Fruit fly (Drosophila melanogaster) whole organism, prepupa: ENCODE measurements at regions not wholly inside any gene's neighbourhood (a gene's known extent, or its start where the extent isn't known, plus 50 kb on each side); places are given as distances from the start of the nearest gene placed in this dataset.

Experiments used
- CG10631 ChIP-seq: fragments of 200-800 bp; sonication (Bioruptor generic); optimal IDR thresholded peaks from 2 replicates; lab custom pipeline; 2016; ENCODE audit warnings: missing biosample characterization, missing genetic modification characterization
- CG10669 ChIP-seq: fragments of 200-800 bp; sonication (Bioruptor generic); optimal IDR thresholded peaks from 3 replicates; lab custom pipeline; 2018; ENCODE audit warnings: missing biosample characterization, mild to moderate bottlenecking, missing genetic modification characterization, moderate library complexity
- CG11762 ChIP-seq: fragments of 200-800 bp; sonication (Bioruptor generic); optimal IDR thresholded peaks from 3 replicates; lab custom pipeline; 2016; ENCODE audit warnings: missing biosample characterization, missing genetic modification characterization; ENCODE audit not compliant: insufficient read depth
- CG11902 ChIP-seq: fragments of 200-800 bp; sonication (Bioruptor generic); optimal IDR thresholded peaks from 3 replicates; lab custom pipeline; 2016; ENCODE audit warnings: missing biosample characterization, missing genetic modification characterization
- CG15336 ChIP-seq: fragments of 200-800 bp; sonication (Bioruptor generic); IDR thresholded peaks from 2 replicates; pipeline ENCODE4 v1.3.6; 2022; ENCODE audit warnings: missing biosample characterization, missing genetic modification characterization
- CG1621 ChIP-seq: fragments of 200-800 bp; sonication (Bioruptor generic); optimal IDR thresholded peaks from 3 replicates; lab custom pipeline; 2018; ENCODE audit warnings: missing biosample characterization, mild to moderate bottlenecking, missing genetic modification characterization
- CG16779 ChIP-seq: fragments of 200-800 bp; sonication (Bioruptor generic); optimal IDR thresholded peaks from 3 replicates; lab custom pipeline; 2017; ENCODE audit warnings: missing biosample characterization, mild to moderate bottlenecking, missing genetic modification characterization
- CG3032 ChIP-seq: fragments of 200-800 bp; optimal IDR thresholded peaks from 2 replicates; lab custom pipeline; 2019; ENCODE audit warnings: missing biosample characterization, mild to moderate bottlenecking, missing genetic modification characterization, moderate library complexity
- CG32006 ChIP-seq: fragments of 200-800 bp; sonication (Bioruptor generic); optimal IDR thresholded peaks from 3 replicates; lab custom pipeline; 2017; ENCODE audit warnings: missing biosample characterization, mild to moderate bottlenecking, missing genetic modification characterization
- CG34406 ChIP-seq: fragments of 200-800 bp; sonication (Bioruptor generic); optimal IDR thresholded peaks from 3 replicates; lab custom pipeline; 2016; ENCODE audit warnings: missing biosample characterization, missing genetic modification characterization
- CG3919 ChIP-seq: fragments of 200-800 bp; sonication (Bioruptor generic); optimal IDR thresholded peaks from 3 replicates; lab custom pipeline; 2016; ENCODE audit warnings: missing biosample characterization, missing genetic modification characterization
- CG4318 ChIP-seq: fragments of 200-800 bp; sonication (Bioruptor generic); optimal IDR thresholded peaks from 3 replicates; lab custom pipeline; 2017; ENCODE audit warnings: missing biosample characterization, mild to moderate bottlenecking, missing genetic modification characterization
- CG6163 ChIP-seq: fragments of 200-800 bp; sonication (Bioruptor generic); IDR thresholded peaks from 3 replicates; pipeline ENCODE4 v1.3.6; 2022; ENCODE audit warnings: missing biosample characterization, missing genetic modification characterization
- CG6808 ChIP-seq: fragments of 200-800 bp; sonication (Bioruptor generic); optimal IDR thresholded peaks from 3 replicates; lab custom pipeline; 2017; ENCODE audit warnings: missing biosample characterization, missing genetic modification characterization, mild to moderate bottlenecking, moderate library complexity, missing genetic modification reagents
- CG6854 ChIP-seq: fragments of 200-800 bp; sonication (Bioruptor generic); optimal IDR thresholded peaks from 2 replicates; lab custom pipeline; 2017; ENCODE audit warnings: missing biosample characterization, mild to moderate bottlenecking, missing genetic modification characterization
- CG7368 ChIP-seq: fragments of 200-800 bp; sonication (Bioruptor generic); optimal IDR thresholded peaks from 3 replicates; lab custom pipeline; 2016; ENCODE audit warnings: missing biosample characterization, missing genetic modification characterization
- CG8119 ChIP-seq: fragments of 200-800 bp; sonication (Bioruptor generic); IDR thresholded peaks from 3 replicates; pipeline ENCODE4 v1.3.6; 2022; ENCODE audit warnings: missing biosample characterization, missing genetic modification characterization
- CG8319 ChIP-seq: fragments of 200-800 bp; sonication (Bioruptor generic); optimal IDR thresholded peaks from 3 replicates; lab custom pipeline; 2016; ENCODE audit warnings: missing biosample characterization, missing genetic modification characterization
- CG8632 ChIP-seq: fragments of 200-800 bp; sonication (Bioruptor generic); optimal IDR thresholded peaks from 3 replicates; lab custom pipeline; 2016; ENCODE audit warnings: missing biosample characterization, missing genetic modification characterization
- Eip75B ChIP-seq: fragments of 200-800 bp; sonication (Bioruptor generic); optimal IDR thresholded peaks from 3 replicates; lab custom pipeline; 2016; ENCODE audit warnings: missing biosample characterization, missing genetic modification characterization
- Eip78C ChIP-seq: fragments of 200-800 bp; sonication (Bioruptor generic); peaks from one replicate; lab custom pipeline; 2016; ENCODE audit warnings: missing biosample characterization, missing genetic modification characterization
- Ets96B ChIP-seq: fragments of 200-800 bp; optimal IDR thresholded peaks from 2 replicates; lab custom pipeline; 2019; ENCODE audit warnings: missing biosample characterization, mild to moderate bottlenecking, missing genetic modification characterization, moderate library complexity
- Gug ChIP-seq: fragments of 200-800 bp; sonication (Bioruptor generic); IDR thresholded peaks from 2 replicates; pipeline ENCODE4 v1.3.6; 2022; ENCODE audit warnings: missing biosample characterization, missing genetic modification characterization
- Hr38 ChIP-seq: sonication (Bioruptor generic); optimal IDR thresholded peaks from 2 replicates; lab custom pipeline; 2016; ENCODE audit warnings: missing biosample characterization, missing genetic modification characterization
- Hr4 ChIP-seq: fragments of 200-800 bp; sonication (Bioruptor generic); optimal IDR thresholded peaks from 3 replicates; lab custom pipeline; 2016; ENCODE audit warnings: missing biosample characterization, missing genetic modification characterization
- Met ChIP-seq: fragments of 200-800 bp; sonication (Bioruptor generic); optimal IDR thresholded peaks from 3 replicates; lab custom pipeline; 2016; ENCODE audit warnings: missing biosample characterization, missing genetic modification characterization
- OdsH ChIP-seq: fragments of 200-800 bp; sonication (Bioruptor generic); optimal IDR thresholded peaks from 3 replicates; lab custom pipeline; 2016; ENCODE audit warnings: missing biosample characterization, missing genetic modification characterization
- Sox14 ChIP-seq: fragments of 200-800 bp; sonication (Bioruptor generic); optimal IDR thresholded peaks from 3 replicates; lab custom pipeline; 2016; ENCODE audit warnings: missing biosample characterization, missing genetic modification characterization
- cyc ChIP-seq: fragments of 200-800 bp; sonication (Bioruptor generic); optimal IDR thresholded peaks from 3 replicates; lab custom pipeline; 2016; ENCODE audit warnings: missing biosample characterization, missing genetic modification characterization
- dac ChIP-seq: fragments of 200-800 bp; sonication (Bioruptor generic); optimal IDR thresholded peaks from 2 replicates; lab custom pipeline; 2017; ENCODE audit warnings: missing biosample characterization, mild to moderate bottlenecking, missing genetic modification characterization
- eg ChIP-seq: fragments of 200-800 bp; sonication (Bioruptor generic); IDR thresholded peaks from 3 replicates; pipeline ENCODE4 v1.3.6; 2022; ENCODE audit warnings: missing biosample characterization, missing genetic modification characterization
- fd59A ChIP-seq: fragments of 200-800 bp; sonication (Bioruptor generic); optimal IDR thresholded peaks from 2 replicates; lab custom pipeline; 2017; ENCODE audit warnings: missing biosample characterization, mild to moderate bottlenecking, missing genetic modification characterization, missing genetic modification reagents
- fd85E ChIP-seq: fragments of 200-800 bp; sonication (Bioruptor generic); optimal IDR thresholded peaks from 3 replicates; lab custom pipeline; 2016; ENCODE audit warnings: missing biosample characterization, missing genetic modification characterization
- fkh ChIP-seq: fragments of 200-800 bp; sonication (Bioruptor generic); optimal IDR thresholded peaks from 3 replicates; lab custom pipeline; 2017; ENCODE audit warnings: missing biosample characterization, mild to moderate bottlenecking, missing genetic modification characterization, moderate library complexity
- lz ChIP-seq: fragments of 200-800 bp; sonication (Bioruptor generic); optimal IDR thresholded peaks from 3 replicates; lab custom pipeline; 2016; ENCODE audit warnings: missing biosample characterization, missing genetic modification characterization
- spab ChIP-seq: fragments of 200-800 bp; sonication (Bioruptor generic); optimal IDR thresholded peaks from 2 replicates; lab custom pipeline; 2017; ENCODE audit warnings: missing biosample characterization, mild to moderate bottlenecking, missing genetic modification characterization, missing genetic modification reagents
- ss ChIP-seq, 2 experiments: fragments of 200-800 bp; sonication (Bioruptor generic); optimal IDR thresholded peaks; 2 replicates in 1 of 2; 3 replicates in 1 of 2; lab custom pipeline; 2017 to 2018; ENCODE audit warnings: mild to moderate bottlenecking in 2 of 2, missing biosample characterization in 2 of 2, missing genetic modification characterization in 2 of 2, moderate library complexity in 1 of 2
- svp ChIP-seq: fragments of 200-800 bp; sonication (Bioruptor generic); peaks from one replicate; lab custom pipeline; 2016; ENCODE audit warnings: missing biosample characterization, missing genetic modification characterization
- topi ChIP-seq: fragments of 200-800 bp; sonication (Bioruptor generic); optimal IDR thresholded peaks from 3 replicates; lab custom pipeline; 2016; ENCODE audit warnings: missing biosample characterization, missing genetic modification characterization
- vri ChIP-seq: fragments of 200-800 bp; sonication (Bioruptor generic); optimal IDR thresholded peaks from 3 replicates; lab custom pipeline; 2016; ENCODE audit warnings: missing biosample characterization, mild to moderate bottlenecking, missing genetic modification characterization

DNA sequence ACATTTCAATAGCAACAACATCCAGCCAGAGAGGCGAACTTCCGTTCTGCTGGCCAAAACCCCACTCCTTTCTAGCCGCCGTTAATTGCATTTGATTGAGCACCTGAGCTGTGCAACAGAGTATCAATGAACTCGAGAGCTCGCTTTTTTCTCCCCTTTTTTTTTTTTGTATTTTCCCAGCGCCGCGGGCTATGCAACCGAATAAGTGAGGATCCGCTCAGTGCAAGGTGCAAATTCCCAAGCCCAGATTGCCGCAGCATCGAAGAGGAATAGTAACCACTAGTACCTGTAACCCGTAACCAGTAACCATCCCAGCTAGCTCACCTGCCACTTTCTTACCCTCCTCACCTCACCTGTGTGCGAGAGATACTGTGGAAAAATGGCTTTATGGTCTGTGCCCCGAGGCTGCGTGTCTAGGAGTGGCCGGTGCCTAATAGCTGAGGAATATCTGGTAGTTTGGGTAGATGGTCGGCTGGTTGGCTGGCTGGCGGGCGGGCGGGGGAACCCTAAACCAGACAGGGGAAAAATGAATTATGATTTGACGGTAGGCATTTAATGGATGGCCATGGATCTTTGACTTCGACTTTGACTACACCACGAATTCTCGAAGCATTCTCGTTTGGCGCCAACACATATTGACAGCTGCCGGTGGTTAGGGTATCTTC lies 62.6 kb downstream of the Or67d start (continued):
- TF ChIP-seq Gug (no peak), CG7368 (GFP tag; lab: Kevin White, UChicago) (no peak), Hr38 (GFP tag; lab: Kevin White, UChicago) (no peak), CG11762 (GFP tag; lab: Kevin White, UChicago) (no peak), CG3032 (no peak), CG10669 (GFP tag; lab: Kevin White, UChicago) (no peak), CG6163 (0 out of 3 replicates have a peak, but pooled peaks have one; percentile 24), CG8119 (GFP tag; lab: Robert Waterston, UW) (no peak), CG16779 (no peak), cyc (no peak), CG6854 (GFP tag; lab: Kevin White, UChicago) (no peak), Met (no peak), fd85E (no peak), Ets96B (tag; lab: Kevin White, UChicago) (no peak)

DNA sequence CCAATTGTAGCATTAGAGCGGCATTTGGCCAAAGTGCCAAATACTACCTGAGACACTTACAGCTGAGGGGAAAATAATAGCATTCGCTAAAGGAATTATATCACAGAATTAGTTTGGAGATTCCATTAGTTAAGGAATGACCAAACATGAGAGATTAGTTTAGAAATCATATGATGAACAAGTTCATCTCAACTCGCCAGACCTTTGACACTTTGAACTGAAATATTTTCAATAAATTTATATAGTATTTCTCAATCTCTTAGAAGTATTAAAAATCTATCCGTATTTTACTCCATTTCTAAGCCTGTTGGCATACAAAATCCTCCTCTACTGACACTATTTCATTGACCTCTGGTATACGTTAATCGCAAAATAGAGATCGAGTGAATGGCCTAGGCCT lies 64.6 kb downstream of the Or67d start:
- TF ChIP-seq CG8632 (GFP tag; lab: Kevin White, UChicago) (no peak), CG15336 (GFP tag; lab: Robert Waterston, UW) (peak; percentile 56), Hr4 (GFP tag; lab: Kevin White, UChicago) (peak; percentile 34), eg (peak; percentile 22; the same call in 1 of the 3 replicates), Eip75B (GFP tag; lab: Kevin White, UChicago) (no peak), Ets96B (tag; lab: Kevin White, UChicago) (no peak), CG32006 (peak; percentile 41), CG8119 (GFP tag; lab: Robert Waterston, UW) (0 out of 3 replicates have a peak, but pooled peaks have one; percentile 14), CG10631 (no peak), Eip78C (GFP tag; lab: Kevin White, UChicago) (peak; percentile 25), fd85E (no peak), Sox14 (no peak)

dm6 chr3L:10339538-10339937 lies 66.5 kb downstream of the Or67d start:
- TF ChIP-seq CG6163 (no peak), ss (GFP tag; optimal IDR thresholded peaks at IDR 0.05; lab: Kevin White, UChicago) (no peak), CG8119 (GFP tag; lab: Robert Waterston, UW) (no peak)
- TF ChIP-seq, all 60 proteins: peak for 0

DNA sequence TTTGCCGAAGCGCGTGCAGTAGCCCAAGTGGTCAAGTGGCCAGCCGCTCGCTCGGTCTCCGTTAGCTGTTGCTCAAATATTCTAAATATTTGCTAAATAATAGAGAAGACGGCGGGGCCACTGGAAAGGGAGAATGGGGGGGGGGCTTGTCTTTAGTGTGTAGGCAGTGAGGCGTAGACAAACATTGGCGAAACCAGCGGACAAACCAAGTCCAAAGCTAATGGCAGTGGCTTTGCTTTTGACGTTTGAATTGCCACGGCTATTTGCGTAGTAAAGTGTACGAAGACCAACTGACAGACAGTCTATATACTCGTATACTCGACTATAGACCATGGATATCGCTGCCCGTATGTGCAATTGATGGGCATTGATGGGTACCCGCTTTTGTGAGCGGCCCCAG lies 68.7 kb downstream of the Or67d start:
- TF ChIP-seq CG34406 (GFP tag; lab: Kevin White, UChicago) (no peak), fkh (GFP tag; lab: Kevin White, UChicago) (peak; percentile 76), Gug (peak; percentile 23; the same call in 1 of the 2 replicates), CG6808 (GFP tag; lab: Kevin White, UChicago) (no peak), eg (no peak), CG3919 (GFP tag; lab: Kevin White, UChicago) (no peak), CG16779 (no peak), svp (no peak)

- no peak for TF ChIP-seq eg
- TF ChIP-seq dac (GFP tag; lab: Kevin White, UChicago), result no peak
- TF ChIP-seq CG11762 (GFP tag; lab: Kevin White, UChicago), result no peak
- TF ChIP-seq lz (GFP tag; lab: Kevin White, UChicago), result no peak
- TF ChIP-seq spab (GFP tag; lab: Kevin White, UChicago), result no peak
- TF ChIP-seq topi (GFP tag; lab: Kevin White, UChicago), result no peak
- no peak for TF ChIP-seq CG6808 (GFP tag; lab: Kevin White, UChicago)
- no peak for TF ChIP-seq CG1621 (tag; lab: Kevin White, UChicago)
- TF ChIP-seq fd59A, result no peak
- no peak for TF ChIP-seq CG10631
- no peak for TF ChIP-seq Sox14
- peak; percentile 63 for TF ChIP-seq svp
- TF ChIP-seq Hr4 (GFP tag; lab: Kevin White, UChicago), result no peak
- peak; percentile 67 for TF ChIP-seq Eip78C (GFP tag; lab: Kevin White, UChicago)
- TF ChIP-seq CG3032, result no peak
- no peak for TF ChIP-seq CG11902 (GFP tag; lab: Kevin White, UChicago)
- TF ChIP-seq Ets96B (tag; lab: Kevin White, UChicago), result peak; percentile 5
- no peak for TF ChIP-seq CG6163
- no peak for TF ChIP-seq CG10669 (GFP tag; lab: Kevin White, UChicago)
- peak; percentile 59 for TF ChIP-seq fkh (GFP tag; lab: Kevin White, UChicago)
- TF ChIP-seq CG3919 (GFP tag; lab: Kevin White, UChicago), result no peak
- TF ChIP-seq Met, result no peak
- no peak for TF ChIP-seq CG32006
- no peak for TF ChIP-seq Gug
- no peak for TF ChIP-seq vri (GFP tag; lab: Kevin White, UChicago)
- TF ChIP-seq cyc, result no peak
- no peak for TF ChIP-seq CG6854 (GFP tag; lab: Kevin White, UChicago)
- TF ChIP-seq CG4318, result no peak
- TF ChIP-seq OdsH, result no peak
- TF ChIP-seq CG8319 (GFP tag; lab: Kevin White, UChicago), result no peak
- no peak for TF ChIP-seq CG16779
Measured at dm6 chr3L:10343992-10344435, 68.6 kb upstream of the CG12362 start.
